Fruit fly (Drosophila melanogaster): Measurements from ENCODE around the gene Ssdp.

dm6 chr3R:18164052-18164722 lies 35.2 kb downstream of the Ssdp start, which contains the start of the genes CG7218 and Cbp20:
- no peak for TF ChIP-seq Ravus (GFP tag; IDR thresholded peaks at IDR 0.05)
- no peak for TF ChIP-seq pfk (GFP tag; optimal IDR thresholded peaks at IDR 0.05)
- no peak for TF ChIP-seq org-1 (GFP tag; optimal IDR thresholded peaks at IDR 0.05)
- TF ChIP-seq Usf (GFP tag; optimal IDR thresholded peaks at IDR 0.05): peak; percentile 18
- TF ChIP-seq ttk (GFP tag; IDR thresholded peaks at IDR 0.05): peak; percentile 59; the same call in 1 of the 2 replicates
- no peak for TF ChIP-seq D (optimal IDR thresholded peaks at IDR 0.05)
- no peak for TF ChIP-seq D (GFP tag; optimal IDR thresholded peaks at IDR 0.05)

All from whole organism, embryonic.